Worm (Caenorhabditis elegans) whole organism, early embryonic: ENCODE measurements around the gene T01C4.8.

ENCODE experiments used
- ama-1 ChIP-seq: fragments of 150-350 bp; optimal IDR thresholded peaks from 2 replicates; lab custom pipeline; 2014
- hmg-4 ChIP-seq: fragments of 200-800 bp; sonication (Bioruptor generic); optimal IDR thresholded peaks from 2 replicates; lab custom pipeline; 2018; ENCODE audit warnings: mild to moderate bottlenecking, missing genetic modification characterization, missing compliant biosample characterization

DNA sequence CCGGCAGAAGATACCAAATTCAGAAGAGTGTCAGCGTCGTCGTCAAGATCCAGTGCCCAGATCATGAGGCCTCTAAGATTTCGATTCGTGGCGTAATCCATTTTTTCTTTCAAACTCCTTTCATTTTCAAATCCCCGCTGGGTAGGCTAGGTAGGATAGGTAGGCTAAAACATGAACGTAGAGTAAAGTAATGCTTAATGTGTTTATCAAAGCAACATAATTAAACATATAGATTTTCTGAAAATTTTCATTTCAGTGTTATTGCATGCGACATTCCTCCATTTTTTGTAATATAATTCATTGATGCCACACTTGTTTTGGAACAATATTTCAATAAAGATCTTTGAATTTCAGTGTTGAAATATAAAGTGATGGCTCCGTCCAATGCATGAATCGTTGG, at the start of gene T01C4.8:
- TF ChIP-seq hmg-4 (GFP tag; lab: Kevin White, UChicago) (no peak), ama-1 (lab: Kevin White, UChicago) (no peak)
